Worm (Caenorhabditis elegans) whole organism, L1 larva: ENCODE results near the gene ZK757.2.
A peak's percentile ranks its signal among the peaks of the same experiment; 100 is the strongest.

Source experiments
- C04F5.9 ChIP-seq: sonication (generic microtip); optimal IDR thresholded peaks from 2 replicates; lab custom pipeline; 2016; ENCODE audit warnings: missing genetic modification characterization, missing compliant biosample characterization
- C16A3.4 ChIP-seq: fragments of 150-350 bp; optimal IDR thresholded peaks from 2 replicates; lab custom pipeline; 2014; ENCODE audit warnings: missing biosample characterization, missing genetic modification characterization
- Y116A8C.19 ChIP-seq: sonication (generic microtip); optimal IDR thresholded peaks from 2 replicates; lab custom pipeline; 2016; ENCODE audit warnings: missing compliant biosample characterization, missing genetic modification characterization, borderline replicate concordance
- aha-1 ChIP-seq: fragments of 150-350 bp; optimal IDR thresholded peaks from 2 replicates; lab custom pipeline; 2014; ENCODE audit warnings: missing biosample characterization, missing genetic modification characterization
- alr-1 ChIP-seq: fragments of 200-800 bp; sonication (Bioruptor generic); optimal IDR thresholded peaks from 2 replicates; lab custom pipeline; 2018; ENCODE audit warnings: borderline replicate concordance, mild to moderate bottlenecking, missing genetic modification characterization, missing compliant biosample characterization
- blmp-1 ChIP-seq: fragments of 150-350 bp; optimal IDR thresholded peaks from 2 replicates; lab custom pipeline; 2014; ENCODE audit warnings: missing biosample characterization, missing genetic modification characterization
- ceh-63 ChIP-seq: fragments of 200-800 bp; sonication (Bioruptor generic); optimal IDR thresholded peaks from 2 replicates; lab custom pipeline; 2018; ENCODE audit warnings: mild to moderate bottlenecking, missing genetic modification characterization, missing compliant biosample characterization
- ceh-8 ChIP-seq: fragments of 200-800 bp; sonication (Bioruptor generic); optimal IDR thresholded peaks from 2 replicates; lab custom pipeline; 2018; ENCODE audit warnings: mild to moderate bottlenecking, missing genetic modification characterization, moderate library complexity, missing compliant biosample characterization
- ceh-82 ChIP-seq, 3 experiments: fragments of 150-350 bp in 1 of 3; sonication (generic microtip) in 2 of 3; optimal IDR thresholded peaks; 2 replicates each; lab custom pipeline; 2014 to 2017; ENCODE audit warnings: missing biosample characterization in 3 of 3, missing genetic modification characterization in 3 of 3
- ces-1 ChIP-seq: fragments of 150-350 bp; optimal IDR thresholded peaks from 2 replicates; lab custom pipeline; 2014; ENCODE audit warnings: missing biosample characterization, missing genetic modification reagents, missing genetic modification characterization
- dsc-1 ChIP-seq: sonication (generic microtip); optimal IDR thresholded peaks from 2 replicates; lab custom pipeline; 2016; ENCODE audit warnings: mild to moderate bottlenecking, missing genetic modification characterization, missing compliant biosample characterization
- egl-13 ChIP-seq: sonication (generic microtip); optimal IDR thresholded peaks from 2 replicates; lab custom pipeline; 2016; ENCODE audit warnings: missing genotype, missing genetic modification reagents, missing genetic modification characterization, missing compliant biosample characterization
- elt-2 ChIP-seq: sonication (generic microtip); optimal IDR thresholded peaks from 2 replicates; lab custom pipeline; 2016; ENCODE audit warnings: missing genetic modification characterization, mild to moderate bottlenecking, inconsistent platforms, missing compliant biosample characterization, missing genetic modification reagents
- fkh-10 ChIP-seq: sonication (generic microtip); optimal IDR thresholded peaks from 2 replicates; lab custom pipeline; 2017; ENCODE audit warnings: missing biosample characterization, missing genetic modification reagents, missing genetic modification characterization
- fkh-4 ChIP-seq: sonication (generic microtip); optimal IDR thresholded peaks from 2 replicates; lab custom pipeline; 2016; ENCODE audit warnings: missing compliant biosample characterization, missing genetic modification characterization, borderline replicate concordance
- fos-1 ChIP-seq: fragments of 150-350 bp; optimal IDR thresholded peaks from 2 replicates; lab custom pipeline; 2014; ENCODE audit warnings: missing biosample characterization, missing genetic modification characterization
- grh-1 ChIP-seq: fragments of 200-800 bp; sonication (Bioruptor generic); IDR thresholded peaks from 2 replicates; pipeline ENCODE4 v1.3.6; 2022; ENCODE audit warnings: missing genetic modification reagents, missing genetic modification characterization, missing compliant biosample characterization
- hlh-4 ChIP-seq: sonication (generic microtip); optimal IDR thresholded peaks from 2 replicates; lab custom pipeline; 2016; ENCODE audit warnings: mild to moderate bottlenecking, missing genetic modification characterization, missing compliant biosample characterization
- irx-1 ChIP-seq: sonication (generic microtip); optimal IDR thresholded peaks from 2 replicates; lab custom pipeline; 2016; ENCODE audit warnings: missing genetic modification characterization, missing compliant biosample characterization
- isw-1 ChIP-seq: fragments of 200-800 bp; sonication (Bioruptor generic); IDR thresholded peaks from 2 replicates; pipeline ENCODE4 v1.3.6; 2022; ENCODE audit warnings: missing genetic modification characterization, missing compliant biosample characterization
- lin-13 ChIP-seq: fragments of 150-350 bp; optimal IDR thresholded peaks from 2 replicates; lab custom pipeline; 2014; ENCODE audit warnings: missing biosample characterization, missing genetic modification reagents, missing genetic modification characterization
- lin-14 ChIP-seq: fragments of 200-800 bp; sonication (Bioruptor generic); optimal IDR thresholded peaks from 2 replicates; lab custom pipeline; 2018; ENCODE audit warnings: mild to moderate bottlenecking, missing genetic modification characterization, moderate library complexity, missing compliant biosample characterization
- lin-35 ChIP-seq, 2 experiments: fragments of 150-350 bp; optimal IDR thresholded peaks; 2 replicates each; lab custom pipeline; 2014; ENCODE audit warnings: missing biosample characterization in 2 of 2, missing genetic modification characterization in 2 of 2, missing genetic modification reagents in 2 of 2
- lin-39 ChIP-seq: fragments of 150-350 bp; optimal IDR thresholded peaks from 2 replicates; lab custom pipeline; 2014; ENCODE audit warnings: missing biosample characterization, missing genetic modification reagents, missing genetic modification characterization
- lir-3 ChIP-seq: sonication (generic microtip); optimal IDR thresholded peaks from 2 replicates; lab custom pipeline; 2016; ENCODE audit warnings: mild to moderate bottlenecking, missing genetic modification characterization, moderate library complexity, missing compliant biosample characterization; ENCODE audit not compliant: poor library complexity
- lsy-2 ChIP-seq, 2 experiments: fragments of 150-350 bp; optimal IDR thresholded peaks; 2 replicates each; lab custom pipeline; 2014; ENCODE audit warnings: missing biosample characterization in 2 of 2, missing genetic modification characterization in 2 of 2
- mdl-1 ChIP-seq, 2 experiments: fragments of 150-350 bp; optimal IDR thresholded peaks; 2 replicates each; lab custom pipeline; 2014 to 2017; ENCODE audit warnings: missing biosample characterization in 2 of 2, missing genetic modification characterization in 2 of 2, inconsistent platforms in 1 of 2
- mep-1 ChIP-seq: fragments of 150-350 bp; optimal IDR thresholded peaks from 2 replicates; lab custom pipeline; 2014; ENCODE audit warnings: missing biosample characterization, missing genetic modification characterization
- nhr-11 ChIP-seq: fragments of 150-350 bp; optimal IDR thresholded peaks from 2 replicates; lab custom pipeline; 2014; ENCODE audit warnings: missing biosample characterization, missing genetic modification characterization
- nhr-12 ChIP-seq: sonication (generic microtip); optimal IDR thresholded peaks from 2 replicates; lab custom pipeline; 2017; ENCODE audit warnings: missing biosample characterization, missing genetic modification characterization
- nhr-19 ChIP-seq: fragments of 200-800 bp; sonication (Bioruptor generic); conservative IDR thresholded peaks from 2 replicates; pipeline ENCODE4 v1.3.6; 2022; ENCODE audit warnings: missing genetic modification characterization, missing compliant biosample characterization
- nhr-237 ChIP-seq: fragments of 150-350 bp; optimal IDR thresholded peaks from 2 replicates; lab custom pipeline; 2014; ENCODE audit warnings: missing biosample characterization, missing genetic modification characterization
- nhr-28 ChIP-seq: fragments of 150-350 bp; optimal IDR thresholded peaks from 2 replicates; lab custom pipeline; 2014; ENCODE audit warnings: missing biosample characterization, missing genetic modification characterization
- nhr-71 ChIP-seq: sonication (generic microtip); optimal IDR thresholded peaks from 2 replicates; lab custom pipeline; 2016; ENCODE audit warnings: mild to moderate bottlenecking, missing genetic modification characterization, moderate library complexity, missing compliant biosample characterization
- nhr-76 ChIP-seq: sonication (generic microtip); optimal IDR thresholded peaks from 2 replicates; lab custom pipeline; 2017; ENCODE audit warnings: missing biosample characterization, missing genetic modification characterization
- nhr-77 ChIP-seq: fragments of 150-350 bp; optimal IDR thresholded peaks from 2 replicates; lab custom pipeline; 2014; ENCODE audit warnings: missing biosample characterization, missing genetic modification characterization
- nhr-84 ChIP-seq: sonication (generic microtip); optimal IDR thresholded peaks from 2 replicates; lab custom pipeline; 2017; ENCODE audit warnings: missing biosample characterization, missing genetic modification characterization
- nhr-85 ChIP-seq: sonication (generic microtip); peaks from one replicate; lab custom pipeline; 2016; ENCODE audit warnings: missing genetic modification characterization, inconsistent platforms, missing compliant biosample characterization
- nhr-90 ChIP-seq: sonication (generic microtip); optimal IDR thresholded peaks from 2 replicates; lab custom pipeline; 2016; ENCODE audit warnings: mild to moderate bottlenecking, missing genetic modification characterization, missing compliant biosample characterization; ENCODE audit not compliant: poor library complexity
- pax-3 ChIP-seq: fragments of 200-800 bp; sonication (Bioruptor generic); optimal IDR thresholded peaks from 2 replicates; lab custom pipeline; 2018; ENCODE audit warnings: mild to moderate bottlenecking, missing genetic modification characterization, moderate library complexity, missing compliant biosample characterization
- pqm-1 ChIP-seq: sonication (generic microtip); optimal IDR thresholded peaks from 3 replicates; lab custom pipeline; 2017; ENCODE audit warnings: missing biosample characterization, missing genetic modification characterization
- rnt-1 ChIP-seq: sonication (generic microtip); optimal IDR thresholded peaks from 2 replicates; lab custom pipeline; 2016; ENCODE audit warnings: mild to moderate bottlenecking, missing genetic modification characterization, moderate library complexity, missing compliant biosample characterization
- snpc-4 ChIP-seq: fragments of 150-350 bp; optimal IDR thresholded peaks from 2 replicates; lab custom pipeline; 2014; ENCODE audit warnings: missing biosample characterization, missing genetic modification characterization
- snu-23 ChIP-seq: sonication (generic microtip); optimal IDR thresholded peaks from 2 replicates; lab custom pipeline; 2016; ENCODE audit warnings: missing genetic modification characterization, missing compliant biosample characterization
- sox-4 ChIP-seq: sonication (generic microtip); optimal IDR thresholded peaks from 2 replicates; lab custom pipeline; 2016; ENCODE audit warnings: missing genetic modification characterization, missing compliant biosample characterization
- sptf-1 ChIP-seq: fragments of 150-350 bp; optimal IDR thresholded peaks from 2 replicates; lab custom pipeline; 2014; ENCODE audit warnings: missing biosample characterization, missing genetic modification characterization
- sup-37 ChIP-seq: fragments of 200-800 bp; sonication (Bioruptor generic); optimal IDR thresholded peaks from 2 replicates; lab custom pipeline; 2018; ENCODE audit warnings: mild to moderate bottlenecking, missing genetic modification characterization, missing compliant biosample characterization
- tbx-2 ChIP-seq: sonication (generic microtip); optimal IDR thresholded peaks from 2 replicates; lab custom pipeline; 2016; ENCODE audit warnings: missing genetic modification characterization, missing compliant biosample characterization
- tlp-1 ChIP-seq: fragments of 150-350 bp; optimal IDR thresholded peaks from 2 replicates; lab custom pipeline; 2014; ENCODE audit warnings: missing biosample characterization, missing genetic modification characterization
- unc-30 ChIP-seq: sonication (generic microtip); optimal IDR thresholded peaks from 2 replicates; lab custom pipeline; 2017; ENCODE audit warnings: missing biosample characterization, missing genetic modification characterization
- unc-62 ChIP-seq: fragments of 150-350 bp; optimal IDR thresholded peaks from 2 replicates; lab custom pipeline; 2014; ENCODE audit warnings: missing biosample characterization, missing genetic modification reagents, missing genetic modification characterization
- xbp-1 ChIP-seq: sonication (generic microtip); optimal IDR thresholded peaks from 2 replicates; lab custom pipeline; 2016; ENCODE audit warnings: missing genetic modification characterization, missing compliant biosample characterization

Gene ZK757.2

DNA sequence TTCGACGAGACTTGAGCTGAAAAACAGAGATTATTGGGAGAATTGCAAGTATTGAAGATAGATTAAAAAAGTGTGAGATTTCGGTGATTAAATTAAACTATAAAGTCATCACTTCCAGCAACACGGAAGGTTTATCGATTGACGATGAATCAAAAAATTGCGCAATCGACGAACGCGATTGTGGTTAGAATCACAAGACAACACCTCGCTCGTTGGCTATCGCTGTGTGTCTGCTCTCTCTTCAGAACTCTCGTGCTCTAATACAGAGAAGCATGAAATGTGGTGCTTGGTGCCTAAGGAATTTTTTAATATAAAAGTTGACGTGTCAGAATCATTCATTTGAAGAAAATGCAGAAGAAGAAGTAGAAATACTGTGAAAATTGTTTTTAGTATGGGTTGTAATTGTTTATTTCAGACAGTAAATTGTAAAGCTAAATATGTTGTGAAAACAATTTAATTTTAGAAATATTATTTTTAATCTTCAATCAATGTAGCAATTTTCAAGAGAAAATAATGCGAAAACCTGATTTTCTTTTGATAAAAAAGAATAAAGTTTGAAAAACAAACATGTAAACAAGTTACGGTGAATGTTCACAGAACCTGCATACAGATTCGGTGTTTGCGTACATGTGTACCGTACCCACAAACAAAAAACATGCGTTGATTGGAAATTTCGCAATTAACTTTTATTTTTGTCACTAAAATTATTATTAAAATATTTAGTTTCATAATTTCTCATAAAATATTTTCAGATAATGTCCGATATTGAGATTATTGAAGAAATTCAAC, 51.4 kb downstream of the ZK757.2 start, which contains the start of the genes ZK632.10 and ZK632.11 (continued):
- TF ChIP-seq nhr-71 (tag; lab: Kevin White, UChicago) = peak; percentile 47
- no peak for TF ChIP-seq unc-62 (GFP tag; lab: Kevin White, UChicago)
- no peak for TF ChIP-seq ces-1
- no peak for TF ChIP-seq tlp-1 (tag; lab: Kevin White, UChicago)
- TF ChIP-seq nhr-84 = no peak
- no peak for TF ChIP-seq dsc-1 (tag; lab: Kevin White, UChicago)
- no peak for TF ChIP-seq nhr-90 (tag; lab: Kevin White, UChicago)
- no peak for TF ChIP-seq ceh-63 (GFP tag; lab: Kevin White, UChicago)
- peak; percentile 61 to 70 for TF ChIP-seq lin-35 (GFP tag; optimal IDR thresholded peaks at IDR 0.05; lab: Kevin White, UChicago)
- TF ChIP-seq nhr-12 (tag; lab: Kevin White, UChicago) = no peak
- peak; percentile 47 for TF ChIP-seq lin-13 (GFP tag; lab: Kevin White, UChicago)
- TF ChIP-seq lin-14 (GFP tag; lab: Kevin White, UChicago) = peak; percentile 46
- TF ChIP-seq unc-30 (tag; lab: Kevin White, UChicago) = no peak
- TF ChIP-seq nhr-76 (tag; lab: Kevin White, UChicago) = no peak
- TF ChIP-seq sup-37 (GFP tag; lab: Kevin White, UChicago) = no peak
- TF ChIP-seq nhr-11 (tag; lab: Kevin White, UChicago) = no peak
- no peak for TF ChIP-seq grh-1 (GFP tag; lab: Robert Waterston, UW)
- TF ChIP-seq fos-1 (tag; lab: Kevin White, UChicago) = no peak
- peak; percentile 23; the same call in 1 of the 2 replicates for TF ChIP-seq nhr-19 (GFP tag; lab: Robert Waterston, UW)
- TF ChIP-seq xbp-1 (tag; lab: Kevin White, UChicago) = no peak
- no peak for TF ChIP-seq pax-3 (tag; lab: Kevin White, UChicago)
- TF ChIP-seq nhr-28 (tag; lab: Kevin White, UChicago) = no peak
- no peak for TF ChIP-seq lin-39
- no peak for TF ChIP-seq ceh-8 (GFP tag; lab: Kevin White, UChicago)
- no peak for TF ChIP-seq sox-4 (tag; lab: Kevin White, UChicago)
- peak; percentile 53 for TF ChIP-seq nhr-85
- TF ChIP-seq ceh-82 (tag; optimal IDR thresholded peaks at IDR 0.05; lab: Kevin White, UChicago) = peak in 1 of 3 experiments; percentile 51
- peak; percentile 2 for TF ChIP-seq nhr-77 (tag; lab: Kevin White, UChicago)
- TF ChIP-seq sptf-1 (tag; lab: Kevin White, UChicago) = no peak
- no peak for TF ChIP-seq fkh-10 (GFP tag; lab: Kevin White, UChicago)
- TF ChIP-seq nhr-237 (tag; lab: Kevin White, UChicago) = no peak
- no peak for TF ChIP-seq egl-13 (tag; lab: Kevin White, UChicago)
- no peak for TF ChIP-seq lir-3 (tag; lab: Kevin White, UChicago)
- no peak for TF ChIP-seq fkh-4
- peak; percentile 16; the same call in 1 of the 2 replicates for TF ChIP-seq isw-1 (GFP tag; lab: Robert Waterston, UW)
- TF ChIP-seq tbx-2 (tag; lab: Kevin White, UChicago) = peak; percentile 10
- TF ChIP-seq rnt-1 = peak; percentile 55
- TF ChIP-seq irx-1 (tag; lab: Kevin White, UChicago) = no peak
- peak; percentile 97 to 99 for TF ChIP-seq lsy-2 (tag; optimal IDR thresholded peaks at IDR 0.05; lab: Kevin White, UChicago)
- TF ChIP-seq Y116A8C.19 (tag; lab: Kevin White, UChicago) = no peak
- no peak for TF ChIP-seq pqm-1 (tag; lab: Kevin White, UChicago)
- no peak for TF ChIP-seq snpc-4 (tag; lab: Kevin White, UChicago)
- peak in 1 of 2 experiments; percentile 47 for TF ChIP-seq mdl-1 (tag; optimal IDR thresholded peaks at IDR 0.05; lab: Kevin White, UChicago)
- peak; percentile 70 for TF ChIP-seq blmp-1 (tag; lab: Kevin White, UChicago)
- TF ChIP-seq aha-1 (tag; lab: Kevin White, UChicago) = no peak
- TF ChIP-seq C04F5.9 (tag; lab: Kevin White, UChicago) = peak; percentile 3
- no peak for TF ChIP-seq alr-1
- TF ChIP-seq snu-23 (GFP tag; lab: Kevin White, UChicago) = peak; percentile 46
- no peak for TF ChIP-seq elt-2 (tag; lab: Kevin White, UChicago)
- TF ChIP-seq mep-1 (tag; lab: Kevin White, UChicago) = peak; percentile 81
- TF ChIP-seq C16A3.4 (tag; lab: Kevin White, UChicago) = peak; percentile 55
- TF ChIP-seq hlh-4 (tag; lab: Kevin White, UChicago) = no peak
